Worm (Caenorhabditis elegans) whole organism, L4 larva: ENCODE measurements around the gene C29E4.15.

ENCODE experiments used
- madf-5 ChIP-seq, 2 experiments: fragments of 200-800 bp; sonication (Bioruptor generic); IDR thresholded peaks; 2 replicates each; pipeline ENCODE4 v1.3.6; 2022; ENCODE audit warnings: missing compliant biosample characterization in 2 of 2, missing genetic modification characterization in 2 of 2
- unc-130 ChIP-seq: sonication (generic microtip); optimal IDR thresholded peaks from 2 replicates; lab custom pipeline; 2016; ENCODE audit warnings: missing genetic modification reagents, missing genetic modification characterization, missing compliant biosample characterization

- no peak for TF ChIP-seq madf-5 (GFP tag; IDR thresholded peaks at IDR 0.05; lab: Robert Waterston, UW)
- TF ChIP-seq unc-130 (GFP tag; lab: Kevin White, UChicago): peak; percentile 13
Measured at ce11 chrIII:7973201-7973767, 20.9 kb downstream of the C29E4.15 start, which contains the start of the genes eef-1B.1 and aco-2.
